Worm (Caenorhabditis elegans): Measurements from ENCODE around the gene srh-33.
A peak's percentile ranks its signal among the peaks of the same experiment; 100 is the strongest.

The srh-33 gene

DNA sequence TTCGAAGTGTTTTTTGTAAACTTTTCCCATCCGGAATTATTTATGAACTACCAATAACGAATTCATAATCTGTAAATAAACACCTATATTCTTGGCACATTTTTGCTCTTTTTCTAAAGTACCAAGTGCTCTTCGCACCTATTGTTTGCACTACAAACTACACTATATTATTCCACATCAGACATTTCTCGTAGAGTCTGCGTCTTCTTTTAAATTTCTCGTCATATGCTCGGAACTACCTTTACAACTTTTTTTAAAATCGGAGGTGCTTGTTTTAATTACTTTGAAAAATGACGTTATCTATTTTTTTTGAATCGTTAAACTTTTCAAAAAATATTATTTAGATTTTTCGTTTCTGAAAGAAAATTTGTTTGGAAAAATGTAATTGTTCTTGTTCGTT, 21.7 kb upstream of the srh-33 start, which contains the start of gene nhr-201 (continued):
- no peak for TF ChIP-seq nhr-111 (GFP tag; optimal IDR thresholded peaks at IDR 0.05)
- no peak for TF ChIP-seq F10B5.3 (tag; optimal IDR thresholded peaks at IDR 0.05)
- no peak for TF ChIP-seq ZK546.5 (tag; optimal IDR thresholded peaks at IDR 0.05)

DNA sequence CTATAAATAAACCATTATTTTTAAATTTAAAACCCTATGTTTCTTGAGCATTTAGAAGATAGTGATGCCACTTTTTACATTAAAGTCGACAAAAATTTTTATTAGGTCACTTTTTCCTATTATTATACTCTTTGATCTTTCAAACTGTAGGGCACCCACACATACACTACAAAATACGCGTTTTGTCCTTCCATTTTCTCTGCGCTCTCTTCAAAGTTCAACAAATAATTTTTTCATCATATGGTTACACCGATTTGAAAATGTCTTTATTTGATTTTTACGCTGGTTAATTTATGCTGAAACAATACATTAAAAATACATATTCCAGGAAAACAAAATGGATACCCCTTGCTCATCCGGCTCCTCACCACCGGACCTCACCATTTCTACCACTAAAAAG, 19.2 kb upstream of the srh-33 start, which contains the start of gene nhr-202:
nhr-202 (plus strand) TSS at position 326 of the 400 bp plus-strand sequence.
- TF ChIP-seq unc-62 (GFP tag; optimal IDR thresholded peaks at IDR 0.05 in 1 of 2) (no peak), unc-62 (tag; optimal IDR thresholded peaks at IDR 0.05) (no peak), mep-1 (tag; optimal IDR thresholded peaks at IDR 0.05) (peak; percentile 32), F37D6.2 (tag; optimal IDR thresholded peaks at IDR 0.05) (no peak), dmd-6 (GFP tag; IDR thresholded peaks at IDR 0.05) (peak; percentile 75), nhr-48 (tag; optimal IDR thresholded peaks at IDR 0.05) (peak; percentile 35), dve-1 (tag; optimal IDR thresholded peaks at IDR 0.05; ENCODE audit: insufficient read depth) (peak; percentile 58), D1046.2 (GFP tag; IDR thresholded peaks at IDR 0.05) (no peak), aly-2 (tag; optimal IDR thresholded peaks at IDR 0.05) (no peak), hlh-30 (tag; optimal IDR thresholded peaks at IDR 0.05; ENCODE audit: insufficient read depth) (peak; percentile 12), hlh-11 (tag; optimal IDR thresholded peaks at IDR 0.05) (peak; percentile 47), spr-3 (GFP tag; optimal IDR thresholded peaks at IDR 0.05) (no peak), daf-16 (GFP tag; optimal IDR thresholded peaks at IDR 0.05) (no peak), daf-16 (tag; optimal IDR thresholded peaks at IDR 0.05) (peak; percentile 59), pqm-1 (tag; optimal IDR thresholded peaks at IDR 0.05) (peak; percentile 24), nhr-28 (tag; optimal IDR thresholded peaks at IDR 0.05) (peak; percentile 100), lsy-2 (tag; optimal IDR thresholded peaks at IDR 0.05) (peak in 1 of 2 experiments; percentile 16), nhr-77 (tag; optimal IDR thresholded peaks at IDR 0.05) (peak; percentile 86), ztf-7 (tag; optimal IDR thresholded peaks at IDR 0.05) (peak; percentile 76), nhr-102 (tag; optimal IDR thresholded peaks at IDR 0.05) (peak; percentile 43)

DNA sequence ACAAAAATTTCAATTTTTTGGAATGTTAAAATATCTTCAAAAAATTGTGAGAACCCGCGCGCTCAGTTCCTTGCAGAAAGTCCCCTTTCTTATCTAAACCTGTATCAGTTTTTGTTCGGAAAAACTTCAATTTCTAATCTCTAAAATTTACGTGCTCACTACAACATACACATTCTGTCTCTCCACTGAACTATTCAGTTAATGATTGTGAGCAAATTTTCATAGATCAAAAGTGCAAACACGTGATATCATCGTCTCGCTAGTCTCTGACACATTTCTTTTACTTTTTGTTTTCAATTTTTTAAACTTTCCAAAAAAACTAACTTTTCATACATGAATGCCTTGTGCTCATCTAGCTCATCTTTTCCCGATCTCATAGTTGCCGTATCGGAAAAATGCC, 16.4 kb upstream of the srh-33 start, which contains the start of gene nhr-203:
nhr-203 (plus strand) TSS at position 332 of the 400 bp plus-strand sequence.
- no peak for TF ChIP-seq mxl-3 (GFP tag; optimal IDR thresholded peaks at IDR 0.05)
- no peak for TF ChIP-seq lin-13 (GFP tag; optimal IDR thresholded peaks at IDR 0.05)
- TF ChIP-seq snpc-1.2 (GFP tag; IDR thresholded peaks at IDR 0.05) = no peak
- no peak for TF ChIP-seq skn-1 (tag; optimal IDR thresholded peaks at IDR 0.05)
- TF ChIP-seq nhr-237 (tag; optimal IDR thresholded peaks at IDR 0.05) = no peak
- TF ChIP-seq hlh-11 (tag; optimal IDR thresholded peaks at IDR 0.05) = peak; percentile 63
- no peak for TF ChIP-seq zag-1 (tag; optimal IDR thresholded peaks at IDR 0.05)
- no peak for TF ChIP-seq aha-1 (tag)
- peak; percentile 76 for TF ChIP-seq php-3 (GFP tag; IDR thresholded peaks at IDR 0.05)
- no peak for TF ChIP-seq mdt-29 (GFP tag; IDR thresholded peaks at IDR 0.05)
- no peak for TF ChIP-seq ZK337.2 (GFP tag; IDR thresholded peaks at IDR 0.05)
- TF ChIP-seq lsy-2 (tag; optimal IDR thresholded peaks at IDR 0.05) = peak in 1 of 2 experiments; percentile 6
- no peak for TF ChIP-seq F10B5.3 (tag; optimal IDR thresholded peaks at IDR 0.05)
- no peak for TF ChIP-seq ceh-20 (GFP tag; IDR thresholded peaks at IDR 0.05)
- TF ChIP-seq dve-1 (tag; optimal IDR thresholded peaks at IDR 0.05; ENCODE audit: insufficient read depth) = peak; percentile 80
- TF ChIP-seq zip-11 (GFP tag; IDR thresholded peaks at IDR 0.05) = no peak
- TF ChIP-seq nhr-28 (tag; optimal IDR thresholded peaks at IDR 0.05) = peak; percentile 99
- peak; percentile 89 for TF ChIP-seq dmd-6 (GFP tag; IDR thresholded peaks at IDR 0.05)
- TF ChIP-seq nhr-48 (tag; optimal IDR thresholded peaks at IDR 0.05) = peak; percentile 49
- TF ChIP-seq madf-9 (GFP tag; conservative IDR thresholded peaks at IDR 0.05) = no peak
- no peak for TF ChIP-seq Y105C5A.15 (GFP tag; IDR thresholded peaks at IDR 0.05)
- TF ChIP-seq nhr-10 (tag; optimal IDR thresholded peaks at IDR 0.05) = no peak
- peak; percentile 35 for TF ChIP-seq nhr-102 (tag; optimal IDR thresholded peaks at IDR 0.05)
- TF ChIP-seq hlh-30 (tag; optimal IDR thresholded peaks at IDR 0.05; ENCODE audit: insufficient read depth) = peak; percentile 60
- TF ChIP-seq mes-2 (tag; optimal IDR thresholded peaks at IDR 0.05; ENCODE audit: poor library complexity, severe bottlenecking) = peak; percentile 39
- no peak for TF ChIP-seq daf-16 (GFP tag; optimal IDR thresholded peaks at IDR 0.05)
- peak; percentile 81 for TF ChIP-seq daf-16 (tag; optimal IDR thresholded peaks at IDR 0.05)
- TF ChIP-seq nhr-76 (tag; optimal IDR thresholded peaks at IDR 0.05) = no peak
- no peak for TF ChIP-seq daf-8 (GFP tag; IDR thresholded peaks at IDR 0.05)
- no peak for TF ChIP-seq gei-8 (GFP tag; optimal IDR thresholded peaks at IDR 0.05)
- no peak for TF ChIP-seq attf-4 (tag; optimal IDR thresholded peaks at IDR 0.05)
- TF ChIP-seq hif-1 (tag; optimal IDR thresholded peaks at IDR 0.05) = peak in 1 of 2 experiments; percentile 14
- peak; percentile 66 for TF ChIP-seq nhr-77 (tag; optimal IDR thresholded peaks at IDR 0.05)
- TF ChIP-seq pqm-1 (tag; optimal IDR thresholded peaks at IDR 0.05) = peak; percentile 62
